Worm (Caenorhabditis elegans) whole organism, L3 larva: ENCODE results near the gene W03B1.9.
A peak's percentile ranks its signal among the peaks of the same experiment; 100 is the strongest.

Experiments
- ama-1 ChIP-seq: fragments of 150-350 bp; optimal IDR thresholded peaks from 2 replicates; lab custom pipeline; 2018
- ceh-28 ChIP-seq: fragments of 150-350 bp; optimal IDR thresholded peaks from 2 replicates; lab custom pipeline; 2014; ENCODE audit warnings: missing biosample characterization, missing genetic modification reagents, missing genetic modification characterization
- ceh-9 ChIP-seq: sonication (generic microtip); optimal IDR thresholded peaks from 2 replicates; lab custom pipeline; 2018; ENCODE audit warnings: missing biosample characterization, missing genetic modification characterization
- daf-12 ChIP-seq: fragments of 150-350 bp; optimal IDR thresholded peaks from 2 replicates; lab custom pipeline; 2014; ENCODE audit warnings: missing biosample characterization, missing genetic modification reagents, missing genetic modification characterization
- egl-27 ChIP-seq: sonication (generic microtip); optimal IDR thresholded peaks from 4 replicates; lab custom pipeline; 2017; ENCODE audit warnings: missing biosample characterization, missing genetic modification reagents, missing genetic modification characterization
- elt-1 ChIP-seq: fragments of 150-350 bp; optimal IDR thresholded peaks from 2 replicates; lab custom pipeline; 2014; ENCODE audit warnings: missing biosample characterization, missing genetic modification characterization
- elt-2 ChIP-seq: sonication (generic microtip); optimal IDR thresholded peaks from 2 replicates; lab custom pipeline; 2016; ENCODE audit warnings: missing genetic modification reagents, mild to moderate bottlenecking, missing genetic modification characterization, missing compliant biosample characterization
- elt-3 ChIP-seq, 3 experiments: fragments of 150-350 bp in 1 of 3; sonication (generic microtip) in 2 of 3; optimal IDR thresholded peaks; 2 replicates in 2 of 3; 4 replicates in 1 of 3; lab custom pipeline; 2014 to 2017; ENCODE audit warnings: missing biosample characterization in 3 of 3, missing genetic modification characterization in 3 of 3
- fkh-10 ChIP-seq: sonication (generic microtip); optimal IDR thresholded peaks from 2 replicates; lab custom pipeline; 2017; ENCODE audit warnings: missing biosample characterization, missing genetic modification reagents, missing genetic modification characterization
- fkh-2 ChIP-seq: fragments of 150-350 bp; optimal IDR thresholded peaks from 2 replicates; lab custom pipeline; 2014; ENCODE audit warnings: missing biosample characterization, missing genetic modification reagents, missing genetic modification characterization
- fos-1 ChIP-seq: fragments of 150-350 bp; optimal IDR thresholded peaks from 2 replicates; lab custom pipeline; 2014; ENCODE audit warnings: missing biosample characterization, missing genetic modification characterization
- jun-1 ChIP-seq: fragments of 150-350 bp; optimal IDR thresholded peaks from 2 replicates; lab custom pipeline; 2014; ENCODE audit warnings: missing biosample characterization, missing genetic modification reagents, missing genetic modification characterization
- lin-39 ChIP-seq: fragments of 150-350 bp; optimal IDR thresholded peaks from 2 replicates; lab custom pipeline; 2018; ENCODE audit warnings: missing biosample characterization, missing genetic modification reagents, missing genetic modification characterization
- lsy-12 ChIP-seq: sonication (generic microtip); optimal IDR thresholded peaks from 2 replicates; lab custom pipeline; 2016; ENCODE audit warnings: mild to moderate bottlenecking, missing genetic modification characterization, missing compliant biosample characterization
- mdl-1 ChIP-seq: fragments of 150-350 bp; optimal IDR thresholded peaks from 2 replicates; lab custom pipeline; 2014; ENCODE audit warnings: missing biosample characterization, missing genetic modification characterization
- nhr-11 ChIP-seq: fragments of 150-350 bp; optimal IDR thresholded peaks from 2 replicates; lab custom pipeline; 2014; ENCODE audit warnings: missing biosample characterization, missing genetic modification characterization
- nhr-23 ChIP-seq: fragments of 150-350 bp; optimal IDR thresholded peaks from 2 replicates; lab custom pipeline; 2014; ENCODE audit warnings: missing biosample characterization, missing genetic modification reagents, missing genetic modification characterization
- nhr-25 ChIP-seq: sonication (generic microtip); optimal IDR thresholded peaks from 2 replicates; lab custom pipeline; 2017; ENCODE audit warnings: missing biosample characterization, missing genetic modification characterization
- nhr-43 ChIP-seq: sonication (generic microtip); optimal IDR thresholded peaks from 2 replicates; lab custom pipeline; 2016; ENCODE audit warnings: mild to moderate bottlenecking, missing genetic modification characterization, missing compliant biosample characterization; ENCODE audit not compliant: poor library complexity, severe bottlenecking
- nhr-67 ChIP-seq: fragments of 150-350 bp; optimal IDR thresholded peaks from 2 replicates; lab custom pipeline; 2014; ENCODE audit warnings: missing biosample characterization, missing genetic modification characterization
- nhr-76 ChIP-seq: fragments of 150-350 bp; sonication (generic microtip); optimal IDR thresholded peaks from 5 replicates; lab custom pipeline; 2014; ENCODE audit warnings: missing biosample characterization, missing genetic modification characterization
- nhr-77 ChIP-seq: fragments of 150-350 bp; optimal IDR thresholded peaks from 2 replicates; lab custom pipeline; 2014; ENCODE audit warnings: missing biosample characterization, missing genetic modification characterization
- pqm-1 ChIP-seq: fragments of 150-350 bp; optimal IDR thresholded peaks from 2 replicates; lab custom pipeline; 2017; ENCODE audit warnings: missing biosample characterization, missing genetic modification characterization, inconsistent platforms
- sea-2 ChIP-seq: fragments of 150-350 bp; sonication (generic microtip); optimal IDR thresholded peaks from 4 replicates; lab custom pipeline; 2014; ENCODE audit warnings: missing biosample characterization, missing genetic modification reagents, missing genetic modification characterization
- skn-1 ChIP-seq: fragments of 150-350 bp; optimal IDR thresholded peaks from 2 replicates; lab custom pipeline; 2014; ENCODE audit warnings: missing biosample characterization, missing genetic modification characterization
- tbx-2 ChIP-seq: sonication (generic microtip); optimal IDR thresholded peaks from 2 replicates; lab custom pipeline; 2016; ENCODE audit warnings: mild to moderate bottlenecking, missing genetic modification characterization, missing compliant biosample characterization
- unc-39 ChIP-seq: sonication (generic microtip); optimal IDR thresholded peaks from 4 replicates; lab custom pipeline; 2017; ENCODE audit warnings: missing biosample characterization, missing genetic modification characterization
- unc-62 ChIP-seq: fragments of 150-350 bp; sonication (generic microtip); optimal IDR thresholded peaks from 4 replicates; lab custom pipeline; 2014; ENCODE audit warnings: missing biosample characterization, missing genetic modification reagents, missing genetic modification characterization
- zag-1 ChIP-seq: fragments of 150-350 bp; optimal IDR thresholded peaks from 2 replicates; lab custom pipeline; 2014; ENCODE audit warnings: missing biosample characterization, missing genetic modification characterization
- ztf-4 ChIP-seq: fragments of 150-350 bp; optimal IDR thresholded peaks from 2 replicates; lab custom pipeline; 2014; ENCODE audit warnings: missing biosample characterization, missing genetic modification characterization

The W03B1.9 gene

DNA sequence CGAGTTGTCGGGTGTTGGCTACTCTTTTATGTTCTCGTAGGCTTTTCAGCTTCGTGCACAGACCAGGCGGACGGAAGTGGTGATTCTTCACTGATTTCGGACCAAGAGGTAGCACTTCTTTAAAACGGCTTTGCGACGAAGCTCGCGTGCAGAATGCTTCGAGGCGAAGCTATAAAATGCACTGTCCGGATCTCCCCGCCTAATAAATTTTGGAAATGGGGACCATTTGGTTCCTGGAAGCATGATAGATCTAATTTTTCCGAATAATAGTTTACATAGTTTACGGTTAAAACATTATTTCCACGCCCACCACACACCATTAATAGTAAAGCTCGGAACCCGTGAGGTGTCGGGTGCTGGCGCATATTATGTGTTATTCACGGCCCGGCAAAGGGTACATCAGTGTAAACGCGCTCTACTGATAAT is 9.2 kb downstream of the W03B1.9 start:
- TF ChIP-seq nhr-43 (no peak), ama-1 (lab: Kevin White, UChicago) (peak; percentile 88), nhr-77 (tag; lab: Kevin White, UChicago) (no peak), nhr-25 (tag; lab: Kevin White, UChicago) (no peak), daf-12 (tag; lab: Kevin White, UChicago) (no peak)

ce11 chrIV:4346512-4346911 is 10.3 kb downstream of the W03B1.9 start, which contains the start of gene oac-52:
TSS of gene oac-52 (minus strand) at chrIV:4346612.
- TF ChIP-seq pqm-1 (tag; lab: Kevin White, UChicago) (no peak), nhr-11 (tag; lab: Kevin White, UChicago) (no peak), skn-1 (tag; lab: Kevin White, UChicago) (no peak)
- TF ChIP-seq, all 47 proteins: peak for 0

DNA sequence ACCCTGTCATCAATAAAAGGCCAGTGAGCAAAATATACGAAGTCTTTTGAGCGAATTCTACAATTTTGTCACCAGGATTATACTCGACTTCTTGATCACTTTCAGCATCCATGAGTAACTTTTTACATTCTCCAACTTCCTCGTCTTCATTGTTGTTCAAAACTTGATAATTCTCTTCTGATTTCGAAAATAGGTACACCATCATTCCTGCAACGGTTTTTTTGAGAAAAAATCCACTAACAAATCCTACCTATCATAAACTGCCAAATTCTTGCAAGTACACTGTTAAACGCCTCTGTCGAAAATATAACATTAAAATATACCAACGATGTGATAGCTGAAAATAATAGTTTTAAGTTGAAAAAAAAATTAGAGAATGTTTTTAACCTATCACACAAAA is 12.0 kb downstream of the W03B1.9 start:
- no peak for TF ChIP-seq egl-27
- TF ChIP-seq ceh-9 (tag; lab: Kevin White, UChicago): no peak
- TF ChIP-seq sea-2 (GFP tag; lab: Kevin White, UChicago): no peak
- no peak for TF ChIP-seq zag-1 (tag; lab: Kevin White, UChicago)
- TF ChIP-seq nhr-25 (tag; lab: Kevin White, UChicago): no peak
- no peak for TF ChIP-seq elt-2 (tag; lab: Kevin White, UChicago)
- TF ChIP-seq nhr-11 (tag; lab: Kevin White, UChicago): no peak
- TF ChIP-seq nhr-23 (tag; lab: Kevin White, UChicago): no peak
- no peak for TF ChIP-seq fkh-2 (tag; lab: Kevin White, UChicago)
- TF ChIP-seq jun-1 (tag; lab: Kevin White, UChicago): no peak
- no peak for TF ChIP-seq fkh-10
- TF ChIP-seq lin-39 (tag; lab: Kevin White, UChicago): no peak
- no peak for TF ChIP-seq fos-1 (tag; lab: Kevin White, UChicago)
- TF ChIP-seq nhr-43: no peak

DNA sequence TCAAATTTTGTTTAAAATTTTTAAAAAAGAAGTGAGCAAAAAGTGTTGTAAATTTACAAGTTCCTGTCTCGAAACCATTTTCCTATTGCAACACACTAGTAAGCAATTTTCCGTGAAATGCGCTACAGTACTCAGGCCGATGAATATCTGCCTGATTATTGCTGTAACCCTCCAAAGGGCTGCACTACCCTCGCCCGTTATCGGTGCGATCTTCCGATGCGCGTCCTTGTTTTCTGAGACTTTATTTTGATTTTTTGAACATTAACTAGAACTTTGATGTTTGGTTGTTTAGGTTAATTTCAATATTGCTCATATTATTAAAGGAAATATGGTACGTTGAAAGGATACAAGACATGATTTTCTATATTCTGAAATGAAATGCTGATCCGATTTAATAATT is 18.6 kb downstream of the W03B1.9 start:
- TF ChIP-seq nhr-25 (tag; lab: Kevin White, UChicago) (peak; percentile 48), elt-1 (peak; percentile 82), lsy-12 (tag; lab: Kevin White, UChicago) (no peak)
- TF ChIP-seq, all 47 proteins: peak for 2

- TF ChIP-seq daf-12 (tag; lab: Kevin White, UChicago): no peak
- no peak for TF ChIP-seq tbx-2 (tag; lab: Kevin White, UChicago)
- TF ChIP-seq unc-62 (GFP tag; lab: Kevin White, UChicago): no peak
- no peak for TF ChIP-seq fkh-2 (tag; lab: Kevin White, UChicago)
- no peak for TF ChIP-seq ztf-4
- TF ChIP-seq elt-3 (tag; optimal IDR thresholded peaks at IDR 0.05; lab: Kevin White, UChicago): no peak
- no peak for TF ChIP-seq nhr-25 (tag; lab: Kevin White, UChicago)
- TF ChIP-seq pqm-1 (tag; lab: Kevin White, UChicago): no peak
- no peak for TF ChIP-seq nhr-76 (tag; lab: Kevin White, UChicago)
- TF ChIP-seq unc-39 (tag; lab: Kevin White, UChicago): no peak
- no peak for TF ChIP-seq fkh-10
These were observed 20.5 kb downstream of the W03B1.9 start, which contains the start of the genes W03B1.3 and oac-51 for ce11 chrIV:4336139-4336851. TSS of gene W03B1.3 (minus strand) at chrIV:4336239. TSS of gene oac-51 (plus strand) at chrIV:4336801.

DNA sequence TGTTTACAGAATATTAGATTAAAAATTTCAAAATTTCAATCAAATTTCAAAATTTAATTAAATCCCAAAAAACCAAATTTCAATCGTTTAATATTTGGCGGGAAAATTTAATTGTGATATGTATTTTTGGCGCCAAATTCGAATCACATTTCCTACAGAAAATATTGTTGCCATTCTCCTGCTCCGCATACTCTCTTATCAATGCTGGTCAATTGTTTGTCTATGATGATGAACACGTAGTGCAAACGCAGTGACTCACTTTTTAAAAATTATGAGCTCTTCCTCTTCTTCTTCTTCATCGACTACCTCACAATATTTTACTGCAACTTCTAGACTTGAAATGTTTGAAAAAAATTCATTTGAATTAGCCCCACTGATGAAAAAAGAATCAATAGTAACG is 30.3 kb downstream of the W03B1.9 start, which contains the start of gene trpl-2:
Gene trpl-2, plus strand, starts transcription at position 210 of the 400 bp plus-strand sequence.
- TF ChIP-seq elt-2 (tag; lab: Kevin White, UChicago) (peak; percentile 22), mdl-1 (tag; lab: Kevin White, UChicago) (no peak)

DNA sequence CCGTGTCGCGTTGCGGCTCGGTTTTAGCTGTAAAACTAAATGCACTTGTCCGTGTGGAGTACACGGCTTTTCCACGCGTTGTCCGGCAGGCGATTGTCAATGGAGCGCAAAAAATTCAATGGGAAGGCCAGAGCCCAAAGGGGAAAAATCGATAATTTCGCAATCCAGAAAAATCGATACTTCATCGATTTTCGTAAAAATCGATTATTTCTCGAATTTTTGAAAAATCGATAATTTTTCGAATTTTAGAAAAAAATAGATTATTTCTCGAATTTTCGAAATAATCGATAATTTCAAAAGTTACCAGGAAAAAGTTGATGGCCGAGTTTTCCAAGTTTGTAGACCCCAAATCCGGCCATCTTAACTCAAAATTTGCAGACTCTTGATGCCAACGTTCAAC is 37.3 kb downstream of the W03B1.9 start:
- TF ChIP-seq ceh-28 (peak; percentile 92), nhr-67 (tag; lab: Kevin White, UChicago) (no peak)
